Fruit fly (Drosophila melanogaster) whole organism, embryonic: ENCODE data around the gene rasp.

Experiments used
- CG10431 ChIP-seq: fragments of 200-800 bp; sonication (Bioruptor generic); optimal IDR thresholded peaks from 3 replicates; lab custom pipeline; 2018; ENCODE audit warnings: missing biosample characterization, mild to moderate bottlenecking, missing genetic modification characterization
- CG10462 ChIP-seq: fragments of 200-800 bp; sonication (Bioruptor generic); optimal IDR thresholded peaks from 2 replicates; lab custom pipeline; 2016; ENCODE audit warnings: missing biosample characterization, missing genetic modification characterization
- CG10654 ChIP-seq: fragments of 200-800 bp; sonication (Bioruptor generic); optimal IDR thresholded peaks from 2 replicates; lab custom pipeline; 2016; ENCODE audit warnings: missing biosample characterization, missing genetic modification characterization
- CG11504 ChIP-seq: fragments of 200-800 bp; sonication (Bioruptor generic); optimal IDR thresholded peaks from 3 replicates; lab custom pipeline; 2019; ENCODE audit warnings: missing biosample characterization, mild to moderate bottlenecking, missing genetic modification characterization, moderate library complexity
- CG11723 ChIP-seq: fragments of 200-800 bp; sonication (Bioruptor generic); optimal IDR thresholded peaks from 2 replicates; lab custom pipeline; 2017; ENCODE audit warnings: missing biosample characterization, mild to moderate bottlenecking, missing genetic modification characterization
- CG12391 ChIP-seq: fragments of 200-800 bp; sonication (Bioruptor generic); optimal IDR thresholded peaks from 3 replicates; lab custom pipeline; 2018; ENCODE audit warnings: missing biosample characterization, mild to moderate bottlenecking, missing genetic modification characterization, moderate library complexity
- CG13287 ChIP-seq: fragments of 200-800 bp; sonication (Bioruptor generic); IDR thresholded peaks from 2 replicates; pipeline ENCODE4 v1.3.6; 2022; ENCODE audit warnings: missing biosample characterization, missing genetic modification characterization; ENCODE audit not compliant: partially characterized antibody
- CG13424 ChIP-seq: fragments of 200-800 bp; sonication (Bioruptor generic); optimal IDR thresholded peaks from 2 replicates; lab custom pipeline; 2019; ENCODE audit warnings: missing biosample characterization, mild to moderate bottlenecking, missing genetic modification characterization, moderate library complexity
- CG13894 ChIP-seq: fragments of 200-800 bp; sonication (Bioruptor generic); optimal IDR thresholded peaks from 3 replicates; lab custom pipeline; 2018; ENCODE audit warnings: missing biosample characterization, mild to moderate bottlenecking, missing genetic modification characterization, moderate library complexity
- CG15269 ChIP-seq: fragments of 200-800 bp; sonication (Bioruptor generic); optimal IDR thresholded peaks from 2 replicates; lab custom pipeline; 2018; ENCODE audit warnings: missing biosample characterization, mild to moderate bottlenecking, missing genetic modification characterization, moderate library complexity
- CG17186 ChIP-seq: fragments of 200-800 bp; sonication (Bioruptor generic); optimal IDR thresholded peaks from 3 replicates; lab custom pipeline; 2017; ENCODE audit warnings: missing biosample characterization, missing genetic modification reagents, missing genetic modification characterization
- CG1832 ChIP-seq: fragments of 200-800 bp; sonication (Bioruptor generic); optimal IDR thresholded peaks from 2 replicates; lab custom pipeline; 2017; ENCODE audit warnings: missing biosample characterization, mild to moderate bottlenecking, missing genetic modification characterization, inconsistent platforms
- CG18476 ChIP-seq: fragments of 200-800 bp; sonication (Bioruptor generic); optimal IDR thresholded peaks from 2 replicates; lab custom pipeline; 2016; ENCODE audit warnings: missing biosample characterization, mild to moderate bottlenecking, missing genetic modification characterization
- CG2116 ChIP-seq: fragments of 200-800 bp; sonication (Bioruptor generic); optimal IDR thresholded peaks from 3 replicates; lab custom pipeline; 2018; ENCODE audit warnings: missing biosample characterization, mild to moderate bottlenecking, missing genetic modification characterization
- CG2199 ChIP-seq: fragments of 200-800 bp; sonication (Bioruptor generic); IDR thresholded peaks from 3 replicates; pipeline ENCODE4 v1.3.6; 2022; ENCODE audit warnings: missing biosample characterization, missing genetic modification characterization
- CG31441 ChIP-seq: fragments of 200-800 bp; sonication (Bioruptor generic); IDR thresholded peaks from 2 replicates; pipeline ENCODE4 v1.3.6; 2022; ENCODE audit warnings: missing biosample characterization, missing genetic modification characterization
- CG4617 ChIP-seq: fragments of 200-800 bp; sonication (Bioruptor generic); optimal IDR thresholded peaks from 3 replicates; lab custom pipeline; 2016; ENCODE audit warnings: missing biosample characterization, missing genetic modification characterization, borderline replicate concordance
- CG6654 ChIP-seq: fragments of 200-800 bp; sonication (Bioruptor generic); optimal IDR thresholded peaks from 2 replicates; lab custom pipeline; 2017; ENCODE audit warnings: missing biosample characterization, mild to moderate bottlenecking, missing genetic modification characterization
- CG6813 ChIP-seq: fragments of 200-800 bp; sonication (Bioruptor generic); optimal IDR thresholded peaks from 2 replicates; lab custom pipeline; 2017; ENCODE audit warnings: missing biosample characterization, missing genetic modification characterization, mild to moderate bottlenecking, moderate library complexity, missing genetic modification reagents
- CG8359 ChIP-seq: fragments of 200-800 bp; sonication (Bioruptor generic); optimal IDR thresholded peaks from 2 replicates; lab custom pipeline; 2017; ENCODE audit warnings: missing biosample characterization, mild to moderate bottlenecking, missing genetic modification characterization, borderline replicate concordance
- Dfd ChIP-seq, 2 experiments: fragments of >200 bp; optimal IDR thresholded peaks; 2 replicates each; lab custom pipeline; 2017; ENCODE audit warnings: missing biosample characterization in 2 of 2, missing genetic modification characterization in 2 of 2
- Gug ChIP-seq: fragments of 200-800 bp; sonication (Bioruptor generic); IDR thresholded peaks from 4 replicates; pipeline ENCODE4 v1.3.6; 2022; ENCODE audit warnings: missing biosample characterization, missing genetic modification characterization
- Hr78 ChIP-seq, 2 experiments: fragments of 200-800 bp in 1 of 2; fragments of >200 bp in 1 of 2; sonication (Bioruptor generic) in 1 of 2; optimal IDR thresholded peaks; 2 replicates each; lab custom pipeline; 2017 to 2019; ENCODE audit warnings: missing biosample characterization in 2 of 2, missing genetic modification characterization in 2 of 2, mild to moderate bottlenecking in 1 of 2, moderate library complexity in 1 of 2
- Max ChIP-seq: fragments of 200-800 bp; sonication (Bioruptor generic); optimal IDR thresholded peaks from 2 replicates; lab custom pipeline; 2016; ENCODE audit warnings: missing biosample characterization, mild to moderate bottlenecking, missing genetic modification characterization
- NFAT ChIP-seq: fragments of 200-800 bp; sonication (Bioruptor generic); IDR thresholded peaks from 2 replicates; pipeline ENCODE4 v1.3.6; 2022; ENCODE audit warnings: missing biosample characterization, missing genetic modification characterization
- Oaz ChIP-seq: fragments of 200-800 bp; sonication (Bioruptor generic); IDR thresholded peaks from 2 replicates; pipeline ENCODE4 v1.3.6; 2022; ENCODE audit warnings: missing biosample characterization, missing genetic modification characterization
- Ptx1 ChIP-seq: fragments of 200-800 bp; sonication (Bioruptor generic); IDR thresholded peaks from 2 replicates; pipeline ENCODE4 v1.3.6; 2022; ENCODE audit warnings: missing biosample characterization, missing genetic modification characterization
- Sox102F ChIP-seq: fragments of 200-800 bp; sonication (Bioruptor generic); optimal IDR thresholded peaks from 2 replicates; lab custom pipeline; 2018; ENCODE audit warnings: missing biosample characterization, mild to moderate bottlenecking, missing genetic modification characterization, moderate library complexity
- Sry-δ ChIP-seq: fragments of 200-800 bp; sonication (Bioruptor generic); optimal IDR thresholded peaks from 2 replicates; lab custom pipeline; 2016; ENCODE audit warnings: missing biosample characterization, missing genetic modification characterization
- Usf ChIP-seq: fragments of 200-800 bp; sonication (Bioruptor generic); optimal IDR thresholded peaks from 2 replicates; lab custom pipeline; 2017; ENCODE audit warnings: missing genotype, missing biosample characterization, missing genetic modification characterization
- bowl ChIP-seq: fragments of 200-800 bp; sonication (Bioruptor generic); IDR thresholded peaks from 2 replicates; pipeline ENCODE4 v1.3.6; 2022; ENCODE audit warnings: missing biosample characterization, missing genetic modification characterization
- danr ChIP-seq: fragments of 200-800 bp; sonication (Bioruptor generic); IDR thresholded peaks from 2 replicates; pipeline ENCODE4 v1.3.6; 2022; ENCODE audit warnings: missing biosample characterization, missing genetic modification characterization
- disco-r ChIP-seq: fragments of 200-800 bp; sonication (Bioruptor generic); optimal IDR thresholded peaks from 2 replicates; lab custom pipeline; 2016; ENCODE audit warnings: missing biosample characterization, missing genetic modification characterization
- exex ChIP-seq: fragments of 200-800 bp; sonication (Bioruptor generic); optimal IDR thresholded peaks from 4 replicates; lab custom pipeline; 2018; ENCODE audit warnings: missing biosample characterization, mild to moderate bottlenecking, missing genetic modification characterization, moderate library complexity
- gem ChIP-seq: fragments of 200-800 bp; sonication (Bioruptor generic); optimal IDR thresholded peaks from 2 replicates; lab custom pipeline; 2019; ENCODE audit warnings: missing biosample characterization, mild to moderate bottlenecking, missing genetic modification characterization, moderate library complexity
- grau ChIP-seq: fragments of 200-800 bp; optimal IDR thresholded peaks from 3 replicates; lab custom pipeline; 2019; ENCODE audit warnings: missing biosample characterization, mild to moderate bottlenecking, missing genetic modification characterization, moderate library complexity
- gt ChIP-seq: fragments of 200-800 bp; sonication (Bioruptor generic); IDR thresholded peaks from 2 replicates; pipeline ENCODE4 v1.3.6; 2022; ENCODE audit warnings: missing biosample characterization, missing genetic modification characterization
- knrl ChIP-seq: fragments of 200-800 bp; sonication (Bioruptor generic); IDR thresholded peaks from 3 replicates; pipeline ENCODE4 v1.3.6; 2022; ENCODE audit warnings: missing biosample characterization, missing genetic modification characterization; ENCODE audit not compliant: partially characterized antibody
- mld ChIP-seq: fragments of 200-800 bp; sonication (Bioruptor generic); IDR thresholded peaks from 3 replicates; pipeline ENCODE4 v1.3.6; 2022; ENCODE audit warnings: missing biosample characterization, missing genetic modification characterization; ENCODE audit not compliant: partially characterized antibody
- onecut ChIP-seq: fragments of 200-800 bp; sonication (Bioruptor generic); IDR thresholded peaks from 2 replicates; pipeline ENCODE4 v1.3.6; 2022; ENCODE audit warnings: missing biosample characterization, missing genetic modification characterization
- phol ChIP-seq: fragments of 200-800 bp; sonication (Bioruptor generic); optimal IDR thresholded peaks from 3 replicates; lab custom pipeline; 2018; ENCODE audit warnings: missing biosample characterization, mild to moderate bottlenecking, missing genetic modification characterization, moderate library complexity
- pros ChIP-seq: fragments of 200-800 bp; sonication (Bioruptor generic); optimal IDR thresholded peaks from 3 replicates; lab custom pipeline; 2019; ENCODE audit warnings: missing biosample characterization, mild to moderate bottlenecking, missing genetic modification characterization, moderate library complexity
- run ChIP-seq: fragments of 200-800 bp; sonication (Bioruptor generic); optimal IDR thresholded peaks from 3 replicates; lab custom pipeline; 2018; ENCODE audit warnings: missing biosample characterization, mild to moderate bottlenecking, missing genetic modification characterization
- schlank ChIP-seq: fragments of 200-800 bp; sonication (Bioruptor generic); optimal IDR thresholded peaks from 2 replicates; lab custom pipeline; 2018; ENCODE audit warnings: missing biosample characterization, mild to moderate bottlenecking, missing genetic modification characterization
- ssp ChIP-seq: fragments of 200-800 bp; sonication (Bioruptor generic); IDR thresholded peaks from 2 replicates; pipeline ENCODE4 v1.3.6; 2022; ENCODE audit warnings: missing biosample characterization, missing genetic modification characterization
- unpg ChIP-seq: fragments of 200-800 bp; sonication (Bioruptor generic); optimal IDR thresholded peaks from 3 replicates; lab custom pipeline; 2018; ENCODE audit warnings: missing biosample characterization, mild to moderate bottlenecking, missing genetic modification characterization, moderate library complexity
- yki ChIP-seq: fragments of >200 bp; optimal IDR thresholded peaks from 3 replicates; lab custom pipeline; 2018

The rasp gene

DNA sequence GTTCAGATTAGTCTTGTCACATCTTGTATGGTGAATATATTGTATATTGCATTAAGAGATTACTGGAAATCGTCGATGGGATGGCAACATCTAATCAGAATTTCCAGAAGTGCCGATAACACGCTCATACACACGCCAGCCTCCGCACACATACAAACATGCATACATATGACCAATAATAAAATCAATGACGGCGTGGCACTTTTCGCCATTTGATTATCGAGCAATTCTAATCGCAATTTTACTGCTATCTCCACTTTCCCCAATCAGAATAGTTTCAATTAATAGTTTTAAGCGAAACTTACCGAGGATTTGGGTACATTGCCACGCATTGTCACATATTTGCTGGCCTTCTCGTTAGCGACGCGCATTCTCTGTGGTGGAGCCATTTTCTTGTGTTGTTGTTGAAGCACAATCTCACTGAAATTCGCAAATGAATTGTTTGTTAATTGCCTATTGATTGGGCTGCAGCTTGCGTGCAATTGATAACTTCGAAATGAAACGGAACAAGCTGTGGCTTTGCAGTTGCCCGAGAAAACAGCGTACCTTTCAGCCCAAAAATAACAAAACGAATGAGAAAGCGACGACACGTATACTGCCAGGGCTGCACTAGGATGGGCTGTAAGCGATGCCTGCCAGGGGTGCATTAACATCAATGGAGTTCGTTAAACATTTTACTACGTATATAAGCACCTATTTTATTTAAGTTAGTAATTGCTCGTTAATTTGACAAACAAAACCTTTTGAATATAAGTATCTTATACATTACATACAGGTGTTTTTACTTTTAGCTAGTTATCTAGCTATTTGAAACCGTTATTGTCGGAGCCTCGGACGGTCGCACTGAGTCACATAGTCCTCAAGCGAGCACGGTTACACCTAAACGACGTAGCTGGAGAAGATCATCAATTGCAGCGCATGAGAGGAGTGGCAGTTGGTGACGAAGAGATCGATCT, 36.7 kb downstream of the rasp start, which contains the start of the genes CG32276 and gry (continued):
- peak; percentile 81 for TF ChIP-seq CG17186 (GFP tag; lab: Kevin White, UChicago)
- TF ChIP-seq CG10654 (GFP tag; lab: Kevin White, UChicago), result no peak
- no peak for TF ChIP-seq bowl (GFP tag; lab: Robert Waterston, UW)
- TF ChIP-seq Ptx1 (GFP tag; lab: Robert Waterston, UW), result peak; percentile 77
- TF ChIP-seq onecut (GFP tag; lab: Robert Waterston, UW), result peak; percentile 30
- no peak for TF ChIP-seq schlank (tag; lab: Kevin White, UChicago)
- TF ChIP-seq CG8359, result no peak
- no peak for TF ChIP-seq grau
- TF ChIP-seq CG11504, result no peak
- 0 out of 3 replicates have a peak, but pooled peaks have one; percentile 32 for TF ChIP-seq CG2199
- TF ChIP-seq Oaz (GFP tag; lab: Robert Waterston, UW), result peak; percentile 60
- TF ChIP-seq ssp (GFP tag; lab: Robert Waterston, UW), result peak; percentile 46
- TF ChIP-seq CG11723 (GFP tag; lab: Kevin White, UChicago), result peak; percentile 60
- TF ChIP-seq CG12391 (tag; lab: Kevin White, UChicago), result peak; percentile 91
- TF ChIP-seq Sry-δ, result peak; percentile 77
- peak; percentile 66 for TF ChIP-seq CG10462 (GFP tag; lab: Kevin White, UChicago)
- peak; percentile 62 for TF ChIP-seq knrl (GFP tag; lab: Robert Waterston, UW)
- TF ChIP-seq yki (lab: Kevin White, UChicago), result no peak
- TF ChIP-seq pros (GFP tag; lab: Kevin White, UChicago), result no peak
- no peak for TF ChIP-seq CG6654
- TF ChIP-seq Gug (GFP tag; lab: Robert Waterston, UW), result peak; percentile 68; the same call in 2 of the 4 replicates
- TF ChIP-seq phol (tag; lab: Kevin White, UChicago), result peak; percentile 90
- no peak for TF ChIP-seq Sox102F (GFP tag; lab: Kevin White, UChicago)
- peak; percentile 93 for TF ChIP-seq CG2116 (GFP tag; lab: Kevin White, UChicago)
- TF ChIP-seq exex (tag; lab: Kevin White, UChicago), result peak; percentile 42
- TF ChIP-seq gem (tag; lab: Kevin White, UChicago), result no peak
- TF ChIP-seq Usf, result peak; percentile 11
- TF ChIP-seq Hr78 (GFP tag; optimal IDR thresholded peaks at IDR 0.05; lab: Kevin White, UChicago), result no peak
- TF ChIP-seq CG31441 (GFP tag; lab: Robert Waterston, UW), result no peak
- TF ChIP-seq danr (GFP tag; lab: Robert Waterston, UW), result peak; percentile 63
- TF ChIP-seq Dfd (GFP tag; optimal IDR thresholded peaks at IDR 0.05; lab: Kevin White, UChicago), result no peak
- TF ChIP-seq CG13424 (tag; lab: Kevin White, UChicago), result peak; percentile 84
- TF ChIP-seq CG13894 (tag; lab: Kevin White, UChicago), result no peak
- peak; percentile 75 for TF ChIP-seq NFAT
- TF ChIP-seq CG4617 (GFP tag; lab: Kevin White, UChicago), result peak; percentile 86
- TF ChIP-seq CG15269 (tag; lab: Kevin White, UChicago), result no peak
- TF ChIP-seq CG13287 (GFP tag; lab: Robert Waterston, UW), result peak; percentile 63; the same call in 1 of the 2 replicates
- no peak for TF ChIP-seq CG1832 (GFP tag; lab: Kevin White, UChicago)
- no peak for TF ChIP-seq CG6813
- TF ChIP-seq Max (GFP tag; lab: Kevin White, UChicago), result peak; percentile 88
- TF ChIP-seq CG10431 (GFP tag; lab: Kevin White, UChicago), result no peak
- peak; percentile 80 for TF ChIP-seq disco-r (GFP tag; lab: Kevin White, UChicago)
- TF ChIP-seq unpg (GFP tag; lab: Kevin White, UChicago), result peak; percentile 72
- TF ChIP-seq mld (GFP tag; lab: Robert Waterston, UW), result no peak
- peak; percentile 35; the same call in 1 of the 2 replicates for TF ChIP-seq gt
- no peak for TF ChIP-seq run (tag; lab: Kevin White, UChicago)
- peak; percentile 71 for TF ChIP-seq CG18476 (GFP tag; lab: Kevin White, UChicago)
